Fruit fly (Drosophila melanogaster) whole organism, prepupa: ENCODE measurements around the gene CG8379.

ENCODE experiments used
- CG10631 ChIP-seq: fragments of 200-800 bp; sonication (Bioruptor generic); optimal IDR thresholded peaks from 2 replicates; lab custom pipeline; 2016; ENCODE audit warnings: missing biosample characterization, missing genetic modification characterization
- CG11294 ChIP-seq: fragments of 200-800 bp; sonication (Bioruptor generic); IDR thresholded peaks from 2 replicates; pipeline ENCODE4 v1.3.6; 2022; ENCODE audit warnings: missing biosample characterization, missing genetic modification characterization
- CG11902 ChIP-seq: fragments of 200-800 bp; sonication (Bioruptor generic); optimal IDR thresholded peaks from 3 replicates; lab custom pipeline; 2016; ENCODE audit warnings: missing biosample characterization, missing genetic modification characterization
- CG15336 ChIP-seq: fragments of 200-800 bp; sonication (Bioruptor generic); IDR thresholded peaks from 2 replicates; pipeline ENCODE4 v1.3.6; 2022; ENCODE audit warnings: missing biosample characterization, missing genetic modification characterization
- CG1621 ChIP-seq: fragments of 200-800 bp; sonication (Bioruptor generic); optimal IDR thresholded peaks from 3 replicates; lab custom pipeline; 2018; ENCODE audit warnings: missing biosample characterization, mild to moderate bottlenecking, missing genetic modification characterization
- CG16779 ChIP-seq: fragments of 200-800 bp; sonication (Bioruptor generic); optimal IDR thresholded peaks from 3 replicates; lab custom pipeline; 2017; ENCODE audit warnings: missing biosample characterization, mild to moderate bottlenecking, missing genetic modification characterization
- CG3032 ChIP-seq: fragments of 200-800 bp; optimal IDR thresholded peaks from 2 replicates; lab custom pipeline; 2019; ENCODE audit warnings: missing biosample characterization, mild to moderate bottlenecking, missing genetic modification characterization, moderate library complexity
- CG31627 ChIP-seq: fragments of 200-800 bp; sonication (Bioruptor generic); optimal IDR thresholded peaks from 3 replicates; lab custom pipeline; 2016; ENCODE audit warnings: missing biosample characterization, missing genetic modification characterization
- CG32006 ChIP-seq: fragments of 200-800 bp; sonication (Bioruptor generic); optimal IDR thresholded peaks from 3 replicates; lab custom pipeline; 2017; ENCODE audit warnings: missing biosample characterization, mild to moderate bottlenecking, missing genetic modification characterization
- CG34406 ChIP-seq: fragments of 200-800 bp; sonication (Bioruptor generic); optimal IDR thresholded peaks from 3 replicates; lab custom pipeline; 2016; ENCODE audit warnings: missing biosample characterization, missing genetic modification characterization
- CG3919 ChIP-seq: fragments of 200-800 bp; sonication (Bioruptor generic); optimal IDR thresholded peaks from 3 replicates; lab custom pipeline; 2016; ENCODE audit warnings: missing biosample characterization, missing genetic modification characterization
- CG4318 ChIP-seq: fragments of 200-800 bp; sonication (Bioruptor generic); optimal IDR thresholded peaks from 3 replicates; lab custom pipeline; 2017; ENCODE audit warnings: missing biosample characterization, mild to moderate bottlenecking, missing genetic modification characterization
- CG6163 ChIP-seq: fragments of 200-800 bp; sonication (Bioruptor generic); IDR thresholded peaks from 3 replicates; pipeline ENCODE4 v1.3.6; 2022; ENCODE audit warnings: missing biosample characterization, missing genetic modification characterization
- CG6276 ChIP-seq: fragments of 200-800 bp; sonication (Bioruptor generic); optimal IDR thresholded peaks from 2 replicates; lab custom pipeline; 2017; ENCODE audit warnings: missing biosample characterization, mild to moderate bottlenecking, missing genetic modification characterization
- CG6792 ChIP-seq: fragments of 200-800 bp; sonication (Bioruptor generic); optimal IDR thresholded peaks from 3 replicates; lab custom pipeline; 2016; ENCODE audit warnings: missing biosample characterization, missing genetic modification characterization
- CG6808 ChIP-seq: fragments of 200-800 bp; sonication (Bioruptor generic); optimal IDR thresholded peaks from 3 replicates; lab custom pipeline; 2017; ENCODE audit warnings: missing biosample characterization, missing genetic modification characterization, mild to moderate bottlenecking, moderate library complexity, missing genetic modification reagents
- CG6854 ChIP-seq: fragments of 200-800 bp; sonication (Bioruptor generic); optimal IDR thresholded peaks from 2 replicates; lab custom pipeline; 2017; ENCODE audit warnings: missing biosample characterization, mild to moderate bottlenecking, missing genetic modification characterization
- CG7368 ChIP-seq: fragments of 200-800 bp; sonication (Bioruptor generic); optimal IDR thresholded peaks from 3 replicates; lab custom pipeline; 2016; ENCODE audit warnings: missing biosample characterization, missing genetic modification characterization
- CG8119 ChIP-seq: fragments of 200-800 bp; sonication (Bioruptor generic); IDR thresholded peaks from 3 replicates; pipeline ENCODE4 v1.3.6; 2022; ENCODE audit warnings: missing biosample characterization, missing genetic modification characterization
- CG8319 ChIP-seq: fragments of 200-800 bp; sonication (Bioruptor generic); optimal IDR thresholded peaks from 3 replicates; lab custom pipeline; 2016; ENCODE audit warnings: missing biosample characterization, missing genetic modification characterization
- CG8632 ChIP-seq: fragments of 200-800 bp; sonication (Bioruptor generic); optimal IDR thresholded peaks from 3 replicates; lab custom pipeline; 2016; ENCODE audit warnings: missing biosample characterization, missing genetic modification characterization
- CG9139 ChIP-seq: fragments of 200-800 bp; sonication (Bioruptor generic); optimal IDR thresholded peaks from 3 replicates; lab custom pipeline; 2017; ENCODE audit warnings: missing biosample characterization, mild to moderate bottlenecking, missing genetic modification characterization
- Eip75B ChIP-seq: fragments of 200-800 bp; sonication (Bioruptor generic); optimal IDR thresholded peaks from 3 replicates; lab custom pipeline; 2016; ENCODE audit warnings: missing biosample characterization, missing genetic modification characterization
- Eip78C ChIP-seq: fragments of 200-800 bp; sonication (Bioruptor generic); peaks from one replicate; lab custom pipeline; 2016; ENCODE audit warnings: missing biosample characterization, missing genetic modification characterization
- Ets96B ChIP-seq: fragments of 200-800 bp; optimal IDR thresholded peaks from 2 replicates; lab custom pipeline; 2019; ENCODE audit warnings: missing biosample characterization, mild to moderate bottlenecking, missing genetic modification characterization, moderate library complexity
- Hr38 ChIP-seq: sonication (Bioruptor generic); optimal IDR thresholded peaks from 2 replicates; lab custom pipeline; 2016; ENCODE audit warnings: missing biosample characterization, missing genetic modification characterization
- Hr39 ChIP-seq: fragments of 200-800 bp; sonication (Bioruptor generic); optimal IDR thresholded peaks from 2 replicates; lab custom pipeline; 2016; ENCODE audit warnings: missing biosample characterization, missing genetic modification characterization
- Hr4 ChIP-seq: fragments of 200-800 bp; sonication (Bioruptor generic); optimal IDR thresholded peaks from 3 replicates; lab custom pipeline; 2016; ENCODE audit warnings: missing biosample characterization, missing genetic modification characterization
- Lpt ChIP-seq: fragments of 200-800 bp; sonication (Bioruptor generic); optimal IDR thresholded peaks from 3 replicates; lab custom pipeline; 2016; ENCODE audit warnings: missing biosample characterization, missing genetic modification characterization
- Met ChIP-seq: fragments of 200-800 bp; sonication (Bioruptor generic); optimal IDR thresholded peaks from 3 replicates; lab custom pipeline; 2016; ENCODE audit warnings: missing biosample characterization, missing genetic modification characterization
- OdsH ChIP-seq: fragments of 200-800 bp; sonication (Bioruptor generic); optimal IDR thresholded peaks from 3 replicates; lab custom pipeline; 2016; ENCODE audit warnings: missing biosample characterization, missing genetic modification characterization
- Smox ChIP-seq: fragments of 200-800 bp; sonication (Bioruptor generic); optimal IDR thresholded peaks from 3 replicates; lab custom pipeline; 2016; ENCODE audit warnings: missing biosample characterization, missing genetic modification characterization
- Sox14 ChIP-seq: fragments of 200-800 bp; sonication (Bioruptor generic); optimal IDR thresholded peaks from 3 replicates; lab custom pipeline; 2016; ENCODE audit warnings: missing biosample characterization, missing genetic modification characterization
- Sox15 ChIP-seq: fragments of 200-800 bp; sonication (Bioruptor generic); optimal IDR thresholded peaks from 3 replicates; lab custom pipeline; 2016; ENCODE audit warnings: missing biosample characterization, missing genetic modification characterization
- acj6 ChIP-seq: fragments of 200-800 bp; sonication (Bioruptor generic); optimal IDR thresholded peaks from 3 replicates; lab custom pipeline; 2016; ENCODE audit warnings: missing biosample characterization, missing genetic modification characterization
- cyc ChIP-seq: fragments of 200-800 bp; sonication (Bioruptor generic); optimal IDR thresholded peaks from 3 replicates; lab custom pipeline; 2016; ENCODE audit warnings: missing biosample characterization, missing genetic modification characterization
- dac ChIP-seq: fragments of 200-800 bp; sonication (Bioruptor generic); optimal IDR thresholded peaks from 2 replicates; lab custom pipeline; 2017; ENCODE audit warnings: missing biosample characterization, mild to moderate bottlenecking, missing genetic modification characterization
- dsx ChIP-seq: fragments of 200-800 bp; optimal IDR thresholded peaks from 3 replicates; lab custom pipeline; 2019; ENCODE audit warnings: missing biosample characterization, mild to moderate bottlenecking, missing genetic modification characterization, moderate library complexity; ENCODE audit not compliant: poor library complexity, severe bottlenecking
- fkh ChIP-seq: fragments of 200-800 bp; sonication (Bioruptor generic); optimal IDR thresholded peaks from 3 replicates; lab custom pipeline; 2017; ENCODE audit warnings: missing biosample characterization, mild to moderate bottlenecking, missing genetic modification characterization, moderate library complexity
- lz ChIP-seq: fragments of 200-800 bp; sonication (Bioruptor generic); optimal IDR thresholded peaks from 3 replicates; lab custom pipeline; 2016; ENCODE audit warnings: missing biosample characterization, missing genetic modification characterization
- net ChIP-seq: fragments of 200-800 bp; sonication (Bioruptor generic); optimal IDR thresholded peaks from 3 replicates; lab custom pipeline; 2016; ENCODE audit warnings: missing biosample characterization, missing genetic modification characterization
- pdm3 ChIP-seq: fragments of 200-800 bp; sonication (Bioruptor generic); optimal IDR thresholded peaks from 3 replicates; lab custom pipeline; 2016; ENCODE audit warnings: missing biosample characterization, missing genetic modification characterization
- salr ChIP-seq, 2 experiments: fragments of 200-800 bp; sonication (Bioruptor generic); optimal IDR thresholded peaks; 3 replicates each; lab custom pipeline; 2016 to 2018; ENCODE audit warnings: missing biosample characterization in 2 of 2, missing genetic modification characterization in 2 of 2, mild to moderate bottlenecking in 1 of 2
- spab ChIP-seq: fragments of 200-800 bp; sonication (Bioruptor generic); optimal IDR thresholded peaks from 2 replicates; lab custom pipeline; 2017; ENCODE audit warnings: missing biosample characterization, mild to moderate bottlenecking, missing genetic modification characterization, missing genetic modification reagents
- ss ChIP-seq, 2 experiments: fragments of 200-800 bp; sonication (Bioruptor generic); optimal IDR thresholded peaks; 2 replicates in 1 of 2; 3 replicates in 1 of 2; lab custom pipeline; 2017 to 2018; ENCODE audit warnings: mild to moderate bottlenecking in 2 of 2, missing biosample characterization in 2 of 2, missing genetic modification characterization in 2 of 2, moderate library complexity in 1 of 2
- svp ChIP-seq: fragments of 200-800 bp; sonication (Bioruptor generic); peaks from one replicate; lab custom pipeline; 2016; ENCODE audit warnings: missing biosample characterization, missing genetic modification characterization
- topi ChIP-seq: fragments of 200-800 bp; sonication (Bioruptor generic); optimal IDR thresholded peaks from 3 replicates; lab custom pipeline; 2016; ENCODE audit warnings: missing biosample characterization, missing genetic modification characterization

The CG8379 gene

dm6 chr3R:8788722-8789400 lies 35.4 kb upstream of the CG8379 start (continued):
- TF ChIP-seq OdsH (GFP tag; lab: Kevin White, UChicago), result peak; percentile 82
- peak; percentile 70 for TF ChIP-seq CG34406
- TF ChIP-seq Hr4 (GFP tag; lab: Kevin White, UChicago), result peak; percentile 89
- TF ChIP-seq CG11902 (GFP tag; lab: Kevin White, UChicago), result peak; percentile 56
- peak; percentile 36 for TF ChIP-seq CG31627 (GFP tag; lab: Kevin White, UChicago)
- TF ChIP-seq net (GFP tag; lab: Kevin White, UChicago), result peak; percentile 79
- peak; percentile 79 for TF ChIP-seq svp (GFP tag; lab: Kevin White, UChicago)
- peak; percentile 73 for TF ChIP-seq CG16779 (tag; lab: Kevin White, UChicago)
- TF ChIP-seq Sox15, result peak; percentile 51
- no peak for TF ChIP-seq CG6854 (GFP tag; lab: Kevin White, UChicago)
- TF ChIP-seq CG11294, result peak; percentile 84
- TF ChIP-seq lz (GFP tag; lab: Kevin White, UChicago), result peak; percentile 60
- peak; percentile 87 for TF ChIP-seq CG32006
- no peak for TF ChIP-seq fkh
- peak; percentile 72 for TF ChIP-seq CG3032
- peak; percentile 70 for TF ChIP-seq topi
- peak; percentile 56 for TF ChIP-seq CG8319 (GFP tag; lab: Kevin White, UChicago)
- peak; percentile 31 to 43 for TF ChIP-seq ss (GFP tag; optimal IDR thresholded peaks at IDR 0.05; lab: Kevin White, UChicago)
- TF ChIP-seq CG6792, result peak; percentile 74
- TF ChIP-seq Met (GFP tag; lab: Kevin White, UChicago), result peak; percentile 50
- peak; percentile 73 for TF ChIP-seq Lpt (GFP tag; lab: Kevin White, UChicago)
- TF ChIP-seq CG1621, result peak; percentile 69
- peak; percentile 55 to 61 for TF ChIP-seq salr (GFP tag; optimal IDR thresholded peaks at IDR 0.05; lab: Kevin White, UChicago)
- TF ChIP-seq Ets96B (tag; lab: Kevin White, UChicago), result peak; percentile 84
- TF ChIP-seq CG8632 (GFP tag; lab: Kevin White, UChicago), result peak; percentile 54
- TF ChIP-seq Hr38, result no peak
- TF ChIP-seq CG7368 (GFP tag; lab: Kevin White, UChicago), result peak; percentile 65
- peak; percentile 55 for TF ChIP-seq Smox
- peak; percentile 43 for TF ChIP-seq cyc (GFP tag; lab: Kevin White, UChicago)

dm6 chr3R:8792463-8793175 lies 31.6 kb upstream of the CG8379 start:
- TF ChIP-seq net (GFP tag; lab: Kevin White, UChicago) (peak; percentile 57), Hr39 (GFP tag; lab: Kevin White, UChicago) (no peak), topi (no peak), dac (peak; percentile 9), Lpt (GFP tag; lab: Kevin White, UChicago) (peak; percentile 74), CG11902 (GFP tag; lab: Kevin White, UChicago) (no peak), acj6 (GFP tag; lab: Kevin White, UChicago) (no peak), CG3919 (peak; percentile 71), CG16779 (tag; lab: Kevin White, UChicago) (peak; percentile 63), CG8119 (GFP tag; lab: Robert Waterston, UW) (peak; percentile 80), CG6854 (GFP tag; lab: Kevin White, UChicago) (peak; percentile 82), CG9139 (GFP tag; lab: Kevin White, UChicago) (peak; percentile 81), salr (GFP tag; optimal IDR thresholded peaks at IDR 0.05; lab: Kevin White, UChicago) (no peak), Ets96B (tag; lab: Kevin White, UChicago) (peak; percentile 45), CG11294 (no peak), svp (GFP tag; lab: Kevin White, UChicago) (peak; percentile 58), CG6808 (GFP tag; lab: Kevin White, UChicago) (peak; percentile 86), dsx (GFP tag; lab: Kevin White, UChicago) (peak; percentile 60), spab (GFP tag; lab: Kevin White, UChicago) (peak; percentile 65), Eip78C (peak; percentile 70), CG6163 (GFP tag; lab: Robert Waterston, UW) (peak; percentile 71; the same call in 2 of the 3 replicates), Eip75B (peak; percentile 14), CG1621 (peak; percentile 20), Sox14 (no peak), CG4318 (GFP tag; lab: Kevin White, UChicago) (no peak), pdm3 (peak; percentile 31), CG32006 (peak; percentile 37), CG15336 (GFP tag; lab: Robert Waterston, UW) (peak; percentile 71), CG6276 (GFP tag; lab: Kevin White, UChicago) (peak; percentile 80), CG10631 (no peak)
